Worm (Caenorhabditis elegans) whole organism, L4/young adult: ENCODE data around the gene T08G3.6.

Experiments
- W03F9.2 ChIP-seq: fragments of 150-350 bp; optimal IDR thresholded peaks from 2 replicates; lab custom pipeline; 2014; ENCODE audit warnings: missing biosample characterization, missing genetic modification characterization
- dao-5 ChIP-seq: sonication (generic microtip); optimal IDR thresholded peaks from 2 replicates; lab custom pipeline; 2016; ENCODE audit warnings: missing genotype, missing genetic modification characterization, moderate library complexity, missing compliant biosample characterization
- him-1 ChIP-seq: sonication (generic microtip); optimal IDR thresholded peaks from 2 replicates; lab custom pipeline; 2016; ENCODE audit warnings: missing genotype, missing genetic modification reagents, missing genetic modification characterization, missing compliant biosample characterization

ce11 chrV:16417014-16417413 lies 28.8 kb upstream of the T08G3.6 start, which contains the start of gene str-55:
- TF ChIP-seq dao-5 (no peak), him-1 (tag; lab: Kevin White, UChicago) (no peak), W03F9.2 (tag; lab: Kevin White, UChicago) (no peak)
